Worm (Caenorhabditis elegans): ENCODE measurements around the gene tph-1.

ce11 chrII:7547269-7547668 is 1.9 kb upstream of the tph-1 start:
- TF ChIP-seq ceh-100 (GFP tag; IDR thresholded peaks at IDR 0.05) (no peak), lsy-27 (tag; optimal IDR thresholded peaks at IDR 0.05; ENCODE audit: borderline replicate concordance, insufficient read depth) (no peak), hlh-26 (GFP tag; conservative IDR thresholded peaks at IDR 0.05) (no peak), unc-130 (GFP tag; optimal IDR thresholded peaks at IDR 0.05) (no peak), F57A8.1 (GFP tag; optimal IDR thresholded peaks at IDR 0.05) (no peak), madf-10 (tag; optimal IDR thresholded peaks at IDR 0.05) (no peak), aptf-2 (GFP tag; conservative IDR thresholded peaks at IDR 0.05) (no peak), sea-2 (GFP tag; IDR thresholded peaks at IDR 0.05) (no peak), him-1 (tag; optimal IDR thresholded peaks at IDR 0.05) (no peak), lin-26 (GFP tag; IDR thresholded peaks at IDR 0.05) (no peak), madf-6 (GFP tag; IDR thresholded peaks at IDR 0.05) (no peak), cebp-2 (GFP tag; IDR thresholded peaks at IDR 0.05) (no peak)

Measured in whole organism, young adult.